Worm (Caenorhabditis elegans): Measurements from ENCODE around the gene aqp-11.

DNA sequence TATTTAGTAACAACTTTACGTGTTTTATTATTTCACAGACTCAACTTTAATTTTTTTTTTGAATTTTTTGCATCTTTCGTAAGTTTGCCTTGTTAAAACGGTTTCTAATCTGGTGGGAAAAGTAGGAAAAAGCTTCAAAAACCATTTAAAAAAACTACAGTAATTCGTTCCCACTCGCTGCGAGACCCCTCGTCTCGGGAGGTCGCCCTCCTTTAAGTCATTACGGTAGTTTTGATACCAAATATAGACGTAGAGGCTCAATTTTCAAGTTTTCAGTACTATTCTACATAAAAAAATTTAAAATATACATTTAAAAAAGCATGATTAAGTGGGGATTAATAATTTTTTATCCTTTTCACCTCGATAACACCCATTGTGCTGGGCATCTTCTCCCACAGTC lies 32.2 kb upstream of the aqp-11 start:
- no peak for TF ChIP-seq zip-11 (GFP tag; IDR thresholded peaks at IDR 0.05)
- TF ChIP-seq ama-1 (optimal IDR thresholded peaks at IDR 0.05) = no peak
- no peak for TF ChIP-seq nhr-28 (tag; optimal IDR thresholded peaks at IDR 0.05)
- TF ChIP-seq nhr-41 (GFP tag; IDR thresholded peaks at IDR 0.05) = no peak
- no peak for TF ChIP-seq lir-3 (tag; optimal IDR thresholded peaks at IDR 0.05)
- TF ChIP-seq hlh-11 (tag; optimal IDR thresholded peaks at IDR 0.05) = no peak
- no peak for TF ChIP-seq hlh-30 (tag; optimal IDR thresholded peaks at IDR 0.05; ENCODE audit: insufficient read depth)
- TF ChIP-seq nhr-237 (tag; optimal IDR thresholded peaks at IDR 0.05) = no peak
- TF ChIP-seq snpc-4 (tag; optimal IDR thresholded peaks at IDR 0.05) = no peak
- TF ChIP-seq lsy-2 (tag; optimal IDR thresholded peaks at IDR 0.05) = no peak
- TF ChIP-seq gei-8 (GFP tag; optimal IDR thresholded peaks at IDR 0.05) = no peak

All from whole organism, L4 larva.